Worm (Caenorhabditis elegans) whole organism, L1 larva: ENCODE results near the gene hot-1.
A peak's percentile ranks its signal among the peaks of the same experiment; 100 is the strongest.

Source experiments
- C16A3.4 ChIP-seq: fragments of 150-350 bp; optimal IDR thresholded peaks from 2 replicates; lab custom pipeline; 2014; ENCODE audit warnings: missing biosample characterization, missing genetic modification characterization
- F16B12.6 ChIP-seq: fragments of 150-350 bp; optimal IDR thresholded peaks from 2 replicates; lab custom pipeline; 2014; ENCODE audit warnings: missing biosample characterization, missing genetic modification characterization
- aha-1 ChIP-seq: fragments of 150-350 bp; optimal IDR thresholded peaks from 2 replicates; lab custom pipeline; 2014; ENCODE audit warnings: missing biosample characterization, missing genetic modification characterization
- alr-1 ChIP-seq: fragments of 200-800 bp; sonication (Bioruptor generic); optimal IDR thresholded peaks from 2 replicates; lab custom pipeline; 2018; ENCODE audit warnings: borderline replicate concordance, mild to moderate bottlenecking, missing genetic modification characterization, missing compliant biosample characterization
- blmp-1 ChIP-seq: fragments of 150-350 bp; optimal IDR thresholded peaks from 2 replicates; lab custom pipeline; 2014; ENCODE audit warnings: missing biosample characterization, missing genetic modification characterization
- ceh-63 ChIP-seq: fragments of 200-800 bp; sonication (Bioruptor generic); optimal IDR thresholded peaks from 2 replicates; lab custom pipeline; 2018; ENCODE audit warnings: mild to moderate bottlenecking, missing genetic modification characterization, missing compliant biosample characterization
- ceh-8 ChIP-seq: fragments of 200-800 bp; sonication (Bioruptor generic); optimal IDR thresholded peaks from 2 replicates; lab custom pipeline; 2018; ENCODE audit warnings: mild to moderate bottlenecking, missing genetic modification characterization, moderate library complexity, missing compliant biosample characterization
- ceh-82 ChIP-seq, 3 experiments: fragments of 150-350 bp in 1 of 3; sonication (generic microtip) in 2 of 3; optimal IDR thresholded peaks; 2 replicates each; lab custom pipeline; 2014 to 2017; ENCODE audit warnings: missing biosample characterization in 3 of 3, missing genetic modification characterization in 3 of 3
- dpl-1 ChIP-seq, 3 experiments: fragments of 150-350 bp in 2 of 3; sonication (generic microtip) in 1 of 3; optimal IDR thresholded peaks; 2 replicates each; lab custom pipeline; 2014 to 2017; ENCODE audit warnings: missing biosample characterization in 3 of 3, missing genetic modification characterization in 3 of 3, missing genetic modification reagents in 3 of 3
- dsc-1 ChIP-seq: sonication (generic microtip); optimal IDR thresholded peaks from 2 replicates; lab custom pipeline; 2016; ENCODE audit warnings: mild to moderate bottlenecking, missing genetic modification characterization, missing compliant biosample characterization
- efl-1 ChIP-seq, 4 experiments: fragments of 150-350 bp; optimal IDR thresholded peaks in 3 of 4; peaks in 1 of 4; 1 replicate in 1 of 4; 2 replicates in 3 of 4; lab custom pipeline; 2014; ENCODE audit warnings: missing biosample characterization in 2 of 4, missing genetic modification characterization in 2 of 4, missing genetic modification reagents in 2 of 4
- elt-3 ChIP-seq, 6 experiments: fragments of 150-350 bp in 1 of 6; sonication (generic microtip); optimal IDR thresholded peaks; 2 replicates each; lab custom pipeline; 2017 to 2018; ENCODE audit warnings: missing biosample characterization in 6 of 6, missing genetic modification characterization in 6 of 6, inconsistent platforms in 1 of 6
- fkh-10 ChIP-seq: sonication (generic microtip); optimal IDR thresholded peaks from 2 replicates; lab custom pipeline; 2017; ENCODE audit warnings: missing biosample characterization, missing genetic modification reagents, missing genetic modification characterization
- fkh-4 ChIP-seq: sonication (generic microtip); optimal IDR thresholded peaks from 2 replicates; lab custom pipeline; 2016; ENCODE audit warnings: missing compliant biosample characterization, missing genetic modification characterization, borderline replicate concordance
- fos-1 ChIP-seq: fragments of 150-350 bp; optimal IDR thresholded peaks from 2 replicates; lab custom pipeline; 2014; ENCODE audit warnings: missing biosample characterization, missing genetic modification characterization
- hpl-2 ChIP-seq: fragments of 150-350 bp; optimal IDR thresholded peaks from 2 replicates; lab custom pipeline; 2014; ENCODE audit warnings: missing biosample characterization, missing genetic modification reagents, missing genetic modification characterization
- jun-1 ChIP-seq: fragments of 150-350 bp; optimal IDR thresholded peaks from 2 replicates; lab custom pipeline; 2014; ENCODE audit warnings: missing biosample characterization, missing genetic modification reagents, missing genetic modification characterization
- lin-13 ChIP-seq: fragments of 150-350 bp; optimal IDR thresholded peaks from 2 replicates; lab custom pipeline; 2014; ENCODE audit warnings: missing biosample characterization, missing genetic modification reagents, missing genetic modification characterization
- lin-14 ChIP-seq: fragments of 200-800 bp; sonication (Bioruptor generic); optimal IDR thresholded peaks from 2 replicates; lab custom pipeline; 2018; ENCODE audit warnings: mild to moderate bottlenecking, missing genetic modification characterization, moderate library complexity, missing compliant biosample characterization
- lin-15B ChIP-seq: fragments of 150-350 bp; sonication (generic microtip); optimal IDR thresholded peaks from 3 replicates; lab custom pipeline; 2014; ENCODE audit warnings: missing biosample characterization, missing genetic modification characterization
- lin-35 ChIP-seq, 2 experiments: fragments of 150-350 bp; optimal IDR thresholded peaks; 2 replicates each; lab custom pipeline; 2014; ENCODE audit warnings: missing biosample characterization in 2 of 2, missing genetic modification characterization in 2 of 2, missing genetic modification reagents in 2 of 2
- lsy-2 ChIP-seq, 2 experiments: fragments of 150-350 bp; optimal IDR thresholded peaks; 2 replicates each; lab custom pipeline; 2014; ENCODE audit warnings: missing biosample characterization in 2 of 2, missing genetic modification characterization in 2 of 2
- mdl-1 ChIP-seq, 2 experiments: fragments of 150-350 bp; optimal IDR thresholded peaks; 2 replicates each; lab custom pipeline; 2014 to 2017; ENCODE audit warnings: missing biosample characterization in 2 of 2, missing genetic modification characterization in 2 of 2, inconsistent platforms in 1 of 2
- mep-1 ChIP-seq: fragments of 150-350 bp; optimal IDR thresholded peaks from 2 replicates; lab custom pipeline; 2014; ENCODE audit warnings: missing biosample characterization, missing genetic modification characterization
- nhr-11 ChIP-seq: fragments of 150-350 bp; optimal IDR thresholded peaks from 2 replicates; lab custom pipeline; 2014; ENCODE audit warnings: missing biosample characterization, missing genetic modification characterization
- nhr-20 ChIP-seq: sonication (generic microtip); optimal IDR thresholded peaks from 2 replicates; lab custom pipeline; 2016; ENCODE audit warnings: mild to moderate bottlenecking, missing genetic modification characterization, missing compliant biosample characterization
- nhr-47 ChIP-seq: sonication (generic microtip); optimal IDR thresholded peaks from 2 replicates; lab custom pipeline; 2016; ENCODE audit warnings: mild to moderate bottlenecking, missing genetic modification characterization, moderate library complexity, missing compliant biosample characterization
- nhr-71 ChIP-seq: sonication (generic microtip); optimal IDR thresholded peaks from 2 replicates; lab custom pipeline; 2016; ENCODE audit warnings: mild to moderate bottlenecking, missing genetic modification characterization, moderate library complexity, missing compliant biosample characterization
- nhr-76 ChIP-seq: sonication (generic microtip); optimal IDR thresholded peaks from 2 replicates; lab custom pipeline; 2017; ENCODE audit warnings: missing biosample characterization, missing genetic modification characterization
- nhr-85 ChIP-seq: sonication (generic microtip); peaks from one replicate; lab custom pipeline; 2016; ENCODE audit warnings: missing genetic modification characterization, inconsistent platforms, missing compliant biosample characterization
- nhr-90 ChIP-seq: sonication (generic microtip); optimal IDR thresholded peaks from 2 replicates; lab custom pipeline; 2016; ENCODE audit warnings: mild to moderate bottlenecking, missing genetic modification characterization, missing compliant biosample characterization; ENCODE audit not compliant: poor library complexity
- pqm-1 ChIP-seq: sonication (generic microtip); optimal IDR thresholded peaks from 3 replicates; lab custom pipeline; 2017; ENCODE audit warnings: missing biosample characterization, missing genetic modification characterization
- rnt-1 ChIP-seq: sonication (generic microtip); optimal IDR thresholded peaks from 2 replicates; lab custom pipeline; 2016; ENCODE audit warnings: mild to moderate bottlenecking, missing genetic modification characterization, moderate library complexity, missing compliant biosample characterization
- snu-23 ChIP-seq: sonication (generic microtip); optimal IDR thresholded peaks from 2 replicates; lab custom pipeline; 2016; ENCODE audit warnings: missing genetic modification characterization, missing compliant biosample characterization
- sptf-1 ChIP-seq: fragments of 150-350 bp; optimal IDR thresholded peaks from 2 replicates; lab custom pipeline; 2014; ENCODE audit warnings: missing biosample characterization, missing genetic modification characterization
- swsn-7 ChIP-seq: sonication (generic microtip); optimal IDR thresholded peaks from 2 replicates; lab custom pipeline; 2016; ENCODE audit warnings: missing genetic modification characterization, missing compliant biosample characterization
- tbx-2 ChIP-seq: sonication (generic microtip); optimal IDR thresholded peaks from 2 replicates; lab custom pipeline; 2016; ENCODE audit warnings: missing genetic modification characterization, missing compliant biosample characterization
- unc-130 ChIP-seq: fragments of 150-350 bp; optimal IDR thresholded peaks from 2 replicates; lab custom pipeline; 2017; ENCODE audit warnings: missing biosample characterization, missing genetic modification characterization, inconsistent platforms
- unc-30 ChIP-seq: sonication (generic microtip); optimal IDR thresholded peaks from 2 replicates; lab custom pipeline; 2017; ENCODE audit warnings: missing biosample characterization, missing genetic modification characterization
- xbp-1 ChIP-seq: sonication (generic microtip); optimal IDR thresholded peaks from 2 replicates; lab custom pipeline; 2016; ENCODE audit warnings: missing genetic modification characterization, missing compliant biosample characterization
- zip-4 ChIP-seq: fragments of 200-800 bp; sonication (Bioruptor generic); optimal IDR thresholded peaks from 2 replicates; lab custom pipeline; 2018; ENCODE audit warnings: mild to moderate bottlenecking, missing genetic modification characterization, moderate library complexity, missing compliant biosample characterization
- ztf-11 ChIP-seq, 2 experiments: sonication (generic microtip); optimal IDR thresholded peaks; 2 replicates each; lab custom pipeline; 2016 to 2017; ENCODE audit warnings: missing genetic modification characterization in 2 of 2, missing biosample characterization in 1 of 2, missing compliant biosample characterization in 1 of 2

Gene hot-1

DNA sequence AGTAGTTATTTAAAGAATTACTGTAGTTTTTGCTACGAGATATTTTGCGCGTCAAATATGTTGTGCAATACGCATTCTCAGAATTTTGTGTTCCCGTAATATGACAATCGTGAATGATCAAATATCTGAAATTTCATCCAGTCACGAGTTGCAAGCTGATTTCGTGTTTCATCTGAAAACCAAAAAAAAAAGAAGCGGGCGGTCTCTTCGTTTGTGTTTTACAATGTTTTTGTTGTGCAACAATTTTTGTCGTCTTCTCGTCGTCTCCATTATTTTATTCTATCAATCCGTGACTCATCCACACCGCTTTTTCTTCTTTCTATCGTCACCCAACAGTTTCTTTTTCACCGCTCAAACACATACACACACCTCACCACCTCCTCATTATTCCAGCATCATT, 11.3 kb upstream of the hot-1 start, which contains the start of gene R11H6.4:
TSS of gene R11H6.4 (plus strand) at position 301 of the 400 bp plus-strand sequence.
- TF ChIP-seq alr-1 (tag; lab: Kevin White, UChicago) (no peak), sptf-1 (tag; lab: Kevin White, UChicago) (no peak), nhr-20 (tag; lab: Kevin White, UChicago) (no peak), C16A3.4 (tag; lab: Kevin White, UChicago) (no peak), efl-1 (optimal IDR thresholded peaks at IDR 0.05; lab: Kevin White, UChicago) (no peak), efl-1 (GFP tag; optimal IDR thresholded peaks at IDR 0.05 in 1 of 2; lab: Kevin White, UChicago) (no peak), ceh-8 (GFP tag; lab: Kevin White, UChicago) (no peak), mdl-1 (tag; optimal IDR thresholded peaks at IDR 0.05; lab: Kevin White, UChicago) (no peak), ceh-63 (GFP tag; lab: Kevin White, UChicago) (no peak), ztf-11 (tag; optimal IDR thresholded peaks at IDR 0.05; lab: Kevin White, UChicago) (no peak), hpl-2 (GFP tag; lab: Kevin White, UChicago) (no peak), unc-30 (no peak)

ce11 chrV:14610781-14611180, 10.2 kb upstream of the hot-1 start:
- TF ChIP-seq sptf-1 (tag; lab: Kevin White, UChicago), result no peak
- no peak for TF ChIP-seq efl-1 (optimal IDR thresholded peaks at IDR 0.05; lab: Kevin White, UChicago)
- peak in 1 of 2 experiments; percentile 63 for TF ChIP-seq efl-1 (GFP tag; optimal IDR thresholded peaks at IDR 0.05 in 1 of 2; lab: Kevin White, UChicago)
- no peak for TF ChIP-seq nhr-47 (tag; lab: Kevin White, UChicago)
- no peak for TF ChIP-seq mep-1
- TF ChIP-seq nhr-76, result no peak
- no peak for TF ChIP-seq F16B12.6

- TF ChIP-seq nhr-85, result no peak
- TF ChIP-seq C16A3.4 (tag; lab: Kevin White, UChicago), result peak; percentile 67
- TF ChIP-seq jun-1, result no peak
- no peak for TF ChIP-seq dsc-1 (tag; lab: Kevin White, UChicago)
- no peak for TF ChIP-seq aha-1
- peak; percentile 66 for TF ChIP-seq unc-130 (tag; lab: Kevin White, UChicago)
- peak; percentile 38 to 73 (median 51) for TF ChIP-seq dpl-1 (GFP tag; optimal IDR thresholded peaks at IDR 0.05; lab: Kevin White, UChicago)
- peak; percentile 36 for TF ChIP-seq swsn-7
- no peak for TF ChIP-seq pqm-1 (tag; lab: Kevin White, UChicago)
- peak in 2 of 6 experiments; percentile 2 to 28 for TF ChIP-seq elt-3 (tag; optimal IDR thresholded peaks at IDR 0.05; lab: Kevin White, UChicago)
- TF ChIP-seq fkh-4, result no peak
- no peak for TF ChIP-seq nhr-90 (tag; lab: Kevin White, UChicago)
- peak in 1 of 3 experiments; percentile 18 for TF ChIP-seq ceh-82 (tag; optimal IDR thresholded peaks at IDR 0.05; lab: Kevin White, UChicago)
- TF ChIP-seq zip-4 (GFP tag; lab: Kevin White, UChicago), result no peak
- peak; percentile 20 for TF ChIP-seq xbp-1 (tag; lab: Kevin White, UChicago)
- peak; percentile 56 for TF ChIP-seq lin-14 (GFP tag; lab: Kevin White, UChicago)
- TF ChIP-seq mdl-1 (tag; optimal IDR thresholded peaks at IDR 0.05; lab: Kevin White, UChicago), result peak in 1 of 2 experiments; percentile 23
- peak; percentile 85 for TF ChIP-seq F16B12.6
- peak; percentile 60 for TF ChIP-seq blmp-1 (tag; lab: Kevin White, UChicago)
- no peak for TF ChIP-seq nhr-71 (tag; lab: Kevin White, UChicago)
- no peak for TF ChIP-seq nhr-11 (tag; lab: Kevin White, UChicago)
- TF ChIP-seq rnt-1 (tag; lab: Kevin White, UChicago), result peak; percentile 40
- peak; percentile 67 for TF ChIP-seq mep-1
- TF ChIP-seq fos-1 (tag; lab: Kevin White, UChicago), result peak; percentile 12
- peak; percentile 97 to 99 for TF ChIP-seq lsy-2 (tag; optimal IDR thresholded peaks at IDR 0.05; lab: Kevin White, UChicago)
- peak; percentile 60 to 61 for TF ChIP-seq efl-1 (optimal IDR thresholded peaks at IDR 0.05; lab: Kevin White, UChicago)
- peak; percentile 67 to 95 for TF ChIP-seq efl-1 (GFP tag; optimal IDR thresholded peaks at IDR 0.05 in 1 of 2; lab: Kevin White, UChicago)
- peak; percentile 65 for TF ChIP-seq snu-23
- TF ChIP-seq lin-35 (GFP tag; optimal IDR thresholded peaks at IDR 0.05; lab: Kevin White, UChicago), result peak; percentile 53 to 75
- no peak for TF ChIP-seq lin-13 (GFP tag; lab: Kevin White, UChicago)
- peak; percentile 31 for TF ChIP-seq tbx-2
- TF ChIP-seq lin-15B (tag; lab: Kevin White, UChicago), result peak; percentile 7
- no peak for TF ChIP-seq fkh-10 (GFP tag; lab: Kevin White, UChicago)
- TF ChIP-seq nhr-20 (tag; lab: Kevin White, UChicago), result peak; percentile 44
These were observed 8.8 kb upstream of the hot-1 start, which contains the start of the genes R11H6.5 and ccnk-1 for ce11 chrV:14612168-14612567. Gene R11H6.5 (minus strand): TSS chrV:14612222. Gene ccnk-1 (plus strand): TSS chrV:14612548.
